Fruit fly (Drosophila melanogaster): Measurements from ENCODE around the gene Pcyt2.

- TF ChIP-seq dl (GFP tag; optimal IDR thresholded peaks at IDR 0.05; ENCODE audit: insufficient read depth in 1 of 2, partially characterized antibody in 2 of 2) (no peak), sage (GFP tag; optimal IDR thresholded peaks at IDR 0.05) (no peak), foxo (GFP tag; optimal IDR thresholded peaks at IDR 0.05) (no peak), N (GFP tag; optimal IDR thresholded peaks at IDR 0.05) (no peak), lola (GFP tag; optimal IDR thresholded peaks at IDR 0.05) (no peak), OdsH (GFP tag; optimal IDR thresholded peaks at IDR 0.05) (no peak), tai (GFP tag; optimal IDR thresholded peaks at IDR 0.05) (no peak), CG9705 (GFP tag; optimal IDR thresholded peaks at IDR 0.05) (no peak)
These were observed 34.3 kb upstream of the Pcyt2 start for dm6 chr3L:1518715-1519603.

Data from whole organism, wandering third instar larva.